Fruit fly (Drosophila melanogaster) Kc167 (cell line): Measurements from ENCODE around the gene CG31549.

Source experiments
- Myc ChIP-seq: fragments of >200 bp; optimal IDR thresholded peaks from 2 replicates; lab custom pipeline; 2017; ENCODE audit warnings: missing external identifiers
- Sin3A ChIP-seq: fragments of >200 bp; optimal IDR thresholded peaks from 2 replicates; lab custom pipeline; 2018; ENCODE audit warnings: missing external identifiers
- h ChIP-seq: fragments of >200 bp; optimal IDR thresholded peaks from 3 replicates; lab custom pipeline; 2018; ENCODE audit warnings: missing external identifiers
- insv ChIP-seq: fragments of >200 bp; optimal IDR thresholded peaks from 3 replicates; lab custom pipeline; 2018; ENCODE audit warnings: missing external identifiers
- psq ChIP-seq: fragments of >200 bp; optimal IDR thresholded peaks from 2 replicates; lab custom pipeline; 2017; ENCODE audit warnings: missing external identifiers
- ttk ChIP-seq: sonication (Bioruptor generic); optimal IDR thresholded peaks from 2 replicates; lab custom pipeline; 2017; ENCODE audit warnings: missing external identifiers

CG31549 gene

dm6 chr3R:5632182-5632581 lies at the start of gene CG31549:
CG31549 (plus strand) TSS chr3R:5632192.
- TF ChIP-seq insv (lab: Kevin White, UChicago) (no peak), psq (lab: Kevin White, UChicago) (no peak), Sin3A (lab: Kevin White, UChicago) (no peak), ttk (lab: Kevin White, UChicago) (no peak), h (no peak), Myc (lab: Kevin White, UChicago) (no peak)

dm6 chr3R:5587863-5588519 lies 44.0 kb upstream of the CG31549 start, which contains the start of gene CG2926:
CG2926 (minus strand) TSS chr3R:5588380.
- TF ChIP-seq h, result no peak
- TF ChIP-seq psq (lab: Kevin White, UChicago), result no peak
- no peak for TF ChIP-seq insv (lab: Kevin White, UChicago)

- TF ChIP-seq Myc (lab: Kevin White, UChicago) (no peak), ttk (lab: Kevin White, UChicago) (no peak), insv (lab: Kevin White, UChicago) (no peak), h (no peak), Sin3A (lab: Kevin White, UChicago) (no peak), psq (lab: Kevin White, UChicago) (no peak)
Measured at dm6 chr3R:5588573-5588972, 43.4 kb upstream of the CG31549 start, which contains the start of gene PolZ2. PolZ2 (plus strand) TSS chr3R:5588873.

dm6 chr3R:5591398-5591853 lies 40.6 kb upstream of the CG31549 start, which contains the start of the genes noi and Vha26:
noi (minus strand) TSS chr3R:5591459.
Vha26 (plus strand) TSS chr3R:5591763.
- TF ChIP-seq Myc (lab: Kevin White, UChicago) (no peak), insv (lab: Kevin White, UChicago) (no peak), Sin3A (lab: Kevin White, UChicago) (no peak), h (no peak)

- TF ChIP-seq h (no peak), insv (lab: Kevin White, UChicago) (no peak), Myc (lab: Kevin White, UChicago) (no peak), Sin3A (lab: Kevin White, UChicago) (no peak)
Measured at dm6 chr3R:5592009-5592572, 39.9 kb upstream of the CG31549 start.

dm6 chr3R:5594878-5595277 lies 37.1 kb upstream of the CG31549 start:
- TF ChIP-seq Myc (lab: Kevin White, UChicago) (no peak), ttk (lab: Kevin White, UChicago) (no peak), h (no peak), insv (lab: Kevin White, UChicago) (no peak), psq (lab: Kevin White, UChicago) (no peak), Sin3A (lab: Kevin White, UChicago) (no peak)

dm6 chr3R:5599521-5600360 lies 32.3 kb upstream of the CG31549 start:
- no peak for TF ChIP-seq ttk (lab: Kevin White, UChicago)
- no peak for TF ChIP-seq Sin3A (lab: Kevin White, UChicago)
- TF ChIP-seq Myc (lab: Kevin White, UChicago), result no peak
- TF ChIP-seq insv (lab: Kevin White, UChicago), result no peak
- no peak for TF ChIP-seq h
- TF ChIP-seq psq (lab: Kevin White, UChicago), result no peak

- TF ChIP-seq ttk (lab: Kevin White, UChicago) (no peak), psq (lab: Kevin White, UChicago) (no peak), Sin3A (lab: Kevin White, UChicago) (no peak), Myc (lab: Kevin White, UChicago) (no peak), insv (lab: Kevin White, UChicago) (no peak), h (no peak)
Measured at dm6 chr3R:5600361-5601043, 31.5 kb upstream of the CG31549 start.

- TF ChIP-seq insv (lab: Kevin White, UChicago), result no peak
- no peak for TF ChIP-seq h
- TF ChIP-seq Myc (lab: Kevin White, UChicago), result no peak
- TF ChIP-seq psq (lab: Kevin White, UChicago), result no peak
- no peak for TF ChIP-seq Sin3A (lab: Kevin White, UChicago)
- TF ChIP-seq ttk (lab: Kevin White, UChicago), result no peak
Measured at dm6 chr3R:5601044-5601523, 30.9 kb upstream of the CG31549 start, which contains the start of the genes kra and SecS. kra (minus strand) TSS chr3R:5601136. SecS (plus strand) TSS chr3R:5601433.

- TF ChIP-seq insv (lab: Kevin White, UChicago) (no peak), Myc (lab: Kevin White, UChicago) (no peak), ttk (lab: Kevin White, UChicago) (no peak), Sin3A (lab: Kevin White, UChicago) (no peak), psq (lab: Kevin White, UChicago) (no peak), h (no peak)
Measured at dm6 chr3R:5606477-5606876, 25.5 kb upstream of the CG31549 start, which contains the start of gene asl. asl (minus strand) TSS chr3R:5606543.

- TF ChIP-seq psq (lab: Kevin White, UChicago) (no peak), insv (lab: Kevin White, UChicago) (no peak), h (no peak), Myc (lab: Kevin White, UChicago) (no peak), Sin3A (lab: Kevin White, UChicago) (no peak), ttk (lab: Kevin White, UChicago) (no peak)
Measured at dm6 chr3R:5608422-5608821, 23.6 kb upstream of the CG31549 start.
